Worm (Caenorhabditis elegans) whole organism, L4 larva: ENCODE measurements around the gene str-87.

ENCODE experiments used
- F37D6.2 ChIP-seq: sonication (generic microtip); optimal IDR thresholded peaks from 2 replicates; lab custom pipeline; 2016; ENCODE audit warnings: mild to moderate bottlenecking, missing genetic modification characterization, missing compliant biosample characterization
- F49E8.2 ChIP-seq: sonication (generic microtip); optimal IDR thresholded peaks from 2 replicates; lab custom pipeline; 2016; ENCODE audit warnings: missing compliant biosample characterization, mild to moderate bottlenecking, missing genetic modification characterization, borderline replicate concordance
- R02D3.7 ChIP-seq: fragments of 150-350 bp; sonication (generic microtip); optimal IDR thresholded peaks from 3 replicates; lab custom pipeline; 2014; ENCODE audit warnings: missing biosample characterization, missing genetic modification characterization
- T26A8.4 ChIP-seq: fragments of 200-800 bp; sonication (Bioruptor generic); IDR thresholded peaks from 2 replicates; pipeline ENCODE4 v1.3.6; 2022; ENCODE audit warnings: missing genetic modification characterization, missing compliant biosample characterization
- Y105C5A.15 ChIP-seq: fragments of 200-800 bp; sonication (Bioruptor generic); IDR thresholded peaks from 2 replicates; pipeline ENCODE4 v1.3.6; 2022; ENCODE audit warnings: missing genetic modification characterization, missing compliant biosample characterization
- Y48G9A.11 ChIP-seq: fragments of 200-800 bp; sonication (Bioruptor generic); IDR thresholded peaks from 2 replicates; pipeline ENCODE4 v1.3.6; 2022; ENCODE audit warnings: missing genetic modification reagents, missing genetic modification characterization, missing compliant biosample characterization
- ZK546.5 ChIP-seq, 2 experiments: sonication (generic microtip); optimal IDR thresholded peaks; 2 replicates each; lab custom pipeline; 2017; ENCODE audit warnings: missing biosample characterization in 2 of 2, missing genetic modification characterization in 2 of 2
- aha-1 ChIP-seq: fragments of 150-350 bp; peaks from one replicate; lab custom pipeline; 2014; ENCODE audit warnings: missing biosample characterization, missing genetic modification characterization
- attf-4 ChIP-seq: sonication (generic microtip); optimal IDR thresholded peaks from 3 replicates; lab custom pipeline; 2017; ENCODE audit warnings: missing biosample characterization, missing genetic modification characterization
- ceh-20 ChIP-seq: fragments of 200-800 bp; sonication (Bioruptor generic); IDR thresholded peaks from 2 replicates; pipeline ENCODE4 v1.3.6; 2022; ENCODE audit warnings: missing genetic modification reagents, missing genetic modification characterization, missing compliant biosample characterization
- ceh-32 ChIP-seq: sonication (generic microtip); optimal IDR thresholded peaks from 2 replicates; lab custom pipeline; 2016; ENCODE audit warnings: mild to moderate bottlenecking, missing genetic modification characterization, missing compliant biosample characterization; ENCODE audit not compliant: poor library complexity
- ceh-82 ChIP-seq: sonication (generic microtip); optimal IDR thresholded peaks from 2 replicates; lab custom pipeline; 2017; ENCODE audit warnings: missing biosample characterization, missing genetic modification characterization
- ctbp-1 ChIP-seq: fragments of 200-800 bp; sonication (Bioruptor generic); IDR thresholded peaks from 2 replicates; pipeline ENCODE4 v1.3.6; 2022; ENCODE audit warnings: missing genetic modification reagents, missing genetic modification characterization, missing compliant biosample characterization
- daf-16 ChIP-seq, 3 experiments: sonication (generic microtip); optimal IDR thresholded peaks; 2 replicates each; lab custom pipeline; 2016 to 2017; ENCODE audit warnings: missing genetic modification characterization in 3 of 3, missing genetic modification reagents in 3 of 3, mild to moderate bottlenecking in 2 of 3, missing compliant biosample characterization in 2 of 3, missing biosample characterization in 1 of 3, moderate library complexity in 1 of 3
- daf-19 ChIP-seq: fragments of 200-800 bp; sonication (Bioruptor generic); conservative IDR thresholded peaks from 2 replicates; pipeline ENCODE4 v1.3.6; 2022; ENCODE audit warnings: missing genetic modification characterization, missing compliant biosample characterization
- daf-8 ChIP-seq: fragments of 200-800 bp; sonication (Bioruptor generic); IDR thresholded peaks from 2 replicates; pipeline ENCODE4 v1.3.6; 2022; ENCODE audit warnings: missing genetic modification characterization, missing compliant biosample characterization
- dpl-1 ChIP-seq: fragments of 150-350 bp; optimal IDR thresholded peaks from 2 replicates; lab custom pipeline; 2014; ENCODE audit warnings: missing biosample characterization, missing genetic modification reagents, missing genetic modification characterization
- duxl-1 ChIP-seq: sonication (generic microtip); optimal IDR thresholded peaks from 2 replicates; lab custom pipeline; 2016; ENCODE audit warnings: mild to moderate bottlenecking, missing genetic modification characterization, moderate library complexity, missing compliant biosample characterization; ENCODE audit not compliant: poor library complexity
- dve-1 ChIP-seq: sonication (generic microtip); optimal IDR thresholded peaks from 2 replicates; lab custom pipeline; 2017; ENCODE audit warnings: antibody characterized with exemption, mild to moderate bottlenecking, missing genetic modification characterization, missing compliant biosample characterization; ENCODE audit not compliant: insufficient read depth
- egl-27 ChIP-seq: sonication (generic microtip); optimal IDR thresholded peaks from 3 replicates; lab custom pipeline; 2017; ENCODE audit warnings: missing biosample characterization, missing genetic modification reagents, missing genetic modification characterization
- hlh-30 ChIP-seq: sonication (generic microtip); optimal IDR thresholded peaks from 2 replicates; lab custom pipeline; 2017; ENCODE audit warnings: antibody characterized with exemption, mild to moderate bottlenecking, missing genetic modification characterization, missing compliant biosample characterization; ENCODE audit not compliant: insufficient read depth
- jun-1 ChIP-seq: fragments of 150-350 bp; optimal IDR thresholded peaks from 2 replicates; lab custom pipeline; 2014; ENCODE audit warnings: missing biosample characterization, missing genetic modification reagents, missing genetic modification characterization
- lin-1 ChIP-seq: fragments of 200-800 bp; sonication (Bioruptor generic); IDR thresholded peaks from 2 replicates; pipeline ENCODE4 v1.3.6; 2022; ENCODE audit warnings: missing genetic modification reagents, missing genetic modification characterization, missing compliant biosample characterization
- lin-15B ChIP-seq: fragments of 150-350 bp; sonication (generic microtip); optimal IDR thresholded peaks from 3 replicates; lab custom pipeline; 2014; ENCODE audit warnings: missing biosample characterization, missing genetic modification characterization
- lin-39 ChIP-seq: fragments of 150-350 bp; optimal IDR thresholded peaks from 2 replicates; lab custom pipeline; 2014; ENCODE audit warnings: missing biosample characterization, missing genetic modification reagents, missing genetic modification characterization
- mdl-1 ChIP-seq, 2 experiments: fragments of 150-350 bp in 1 of 2; sonication (generic microtip) in 1 of 2; optimal IDR thresholded peaks; 2 replicates each; lab custom pipeline; 2014 to 2017; ENCODE audit warnings: missing biosample characterization in 2 of 2, missing genetic modification characterization in 2 of 2
- mxl-2 ChIP-seq: fragments of 200-800 bp; sonication (Bioruptor generic); conservative IDR thresholded peaks from 2 replicates; pipeline ENCODE4 v1.3.6; 2022; ENCODE audit warnings: missing genetic modification reagents, missing genetic modification characterization, missing compliant biosample characterization
- nhr-102 ChIP-seq: sonication (generic microtip); optimal IDR thresholded peaks from 2 replicates; lab custom pipeline; 2016; ENCODE audit warnings: mild to moderate bottlenecking, missing genetic modification characterization, moderate library complexity, missing compliant biosample characterization
- nhr-28 ChIP-seq: fragments of 150-350 bp; optimal IDR thresholded peaks from 2 replicates; lab custom pipeline; 2014; ENCODE audit warnings: missing biosample characterization, missing genetic modification characterization
- nhr-41 ChIP-seq: fragments of 200-800 bp; sonication (Bioruptor generic); IDR thresholded peaks from 2 replicates; pipeline ENCODE4 v1.3.6; 2022; ENCODE audit warnings: missing genetic modification reagents, missing genetic modification characterization, missing compliant biosample characterization
- nhr-77 ChIP-seq: fragments of 150-350 bp; optimal IDR thresholded peaks from 2 replicates; lab custom pipeline; 2014; ENCODE audit warnings: missing biosample characterization, missing genetic modification characterization
- pha-4 ChIP-seq, 2 experiments: fragments of 150-350 bp in 1 of 2; fragments of 200-800 bp in 1 of 2; sonication (Bioruptor generic) in 1 of 2; IDR thresholded peaks in 1 of 2; optimal IDR thresholded peaks in 1 of 2; 2 replicates each; pipeline versions ENCODE4 v1.3.6 to Lab custom; 2014 to 2022; ENCODE audit warnings: missing genetic modification characterization in 2 of 2, missing genetic modification reagents in 2 of 2, missing biosample characterization in 1 of 2, missing compliant biosample characterization in 1 of 2
- skn-1 ChIP-seq: fragments of 150-350 bp; optimal IDR thresholded peaks from 2 replicates; lab custom pipeline; 2014; ENCODE audit warnings: missing biosample characterization, missing genetic modification characterization
- snpc-1.2 ChIP-seq: fragments of 200-800 bp; sonication (Bioruptor generic); IDR thresholded peaks from 2 replicates; pipeline ENCODE4 v1.3.6; 2022; ENCODE audit warnings: missing genetic modification reagents, missing genetic modification characterization, missing compliant biosample characterization
- unc-62 ChIP-seq, 3 experiments: fragments of 150-350 bp in 1 of 3; sonication (generic microtip); optimal IDR thresholded peaks in 2 of 3; peaks in 1 of 3; 1 replicate in 1 of 3; 2 replicates in 2 of 3; lab custom pipeline; 2014 to 2017; ENCODE audit warnings: missing biosample characterization in 3 of 3, missing genetic modification characterization in 3 of 3, missing genetic modification reagents in 3 of 3, missing genotype in 1 of 3
- vab-7 ChIP-seq: fragments of 200-800 bp; sonication (Bioruptor generic); IDR thresholded peaks from 2 replicates; pipeline ENCODE4 v1.3.6; 2022; ENCODE audit warnings: missing genetic modification reagents, missing genetic modification characterization, missing compliant biosample characterization
- zip-11 ChIP-seq: fragments of 200-800 bp; sonication (Bioruptor generic); IDR thresholded peaks from 2 replicates; pipeline ENCODE4 v1.3.6; 2022; ENCODE audit warnings: missing genetic modification characterization, missing compliant biosample characterization
- zip-2 ChIP-seq: fragments of 150-350 bp; optimal IDR thresholded peaks from 2 replicates; lab custom pipeline; 2014; ENCODE audit warnings: missing biosample characterization, missing genetic modification characterization
- ztf-7 ChIP-seq: fragments of 150-350 bp; optimal IDR thresholded peaks from 2 replicates; lab custom pipeline; 2014; ENCODE audit warnings: missing biosample characterization, missing genetic modification characterization

str-87 gene

DNA sequence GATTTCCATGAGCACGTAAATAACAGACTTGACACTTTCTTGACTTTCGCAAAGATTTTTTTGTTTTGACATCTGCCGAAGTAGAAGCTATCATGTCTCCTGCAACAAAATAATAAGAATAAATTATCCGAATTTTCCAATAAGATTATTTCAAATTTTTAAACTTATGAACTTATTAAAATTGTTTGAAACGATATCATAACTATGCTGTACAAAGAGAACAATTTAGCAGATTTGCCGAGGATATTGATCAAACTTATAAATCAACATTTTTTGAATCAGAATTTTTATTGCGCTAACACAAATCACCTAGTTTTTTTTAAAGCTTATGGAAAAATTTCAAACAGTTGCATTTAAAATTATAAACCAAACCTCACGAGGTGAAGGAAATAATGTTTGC lies 15.7 kb downstream of the str-87 start, which contains the start of gene nhr-195:
Gene nhr-195 (minus strand): TSS at position 101 of the 400 bp plus-strand sequence.
- TF ChIP-seq ZK546.5 (tag; optimal IDR thresholded peaks at IDR 0.05; lab: Kevin White, UChicago) (no peak), lin-39 (tag; lab: Kevin White, UChicago) (no peak)
- TF ChIP-seq, all 104 proteins: peak for 0

DNA sequence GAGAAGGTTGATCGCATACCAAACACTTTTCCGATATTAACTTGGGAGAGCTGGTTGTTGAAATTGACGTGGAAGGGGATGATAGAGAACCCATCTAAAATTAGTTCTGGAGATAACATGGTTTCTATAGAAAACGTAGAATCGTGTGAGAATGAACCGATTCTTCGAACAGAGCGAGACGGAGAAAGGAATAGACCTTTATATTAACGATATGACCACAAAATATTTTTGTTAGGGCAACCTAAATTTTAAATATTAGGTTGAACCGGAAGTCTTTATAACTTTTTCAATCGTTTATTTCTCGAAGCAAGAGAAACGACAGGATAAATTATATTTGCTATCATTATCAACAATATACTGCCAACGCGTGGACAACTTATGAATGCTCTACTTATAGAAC lies 21.9 kb downstream of the str-87 start, which contains the start of gene nhr-219:
Gene nhr-219 (minus strand): TSS at position 101 of the 400 bp plus-strand sequence.
- TF ChIP-seq T26A8.4 (GFP tag; lab: Robert Waterston, UW) (no peak), nhr-28 (tag; lab: Kevin White, UChicago) (no peak), unc-62 (GFP tag; optimal IDR thresholded peaks at IDR 0.05 in 1 of 2; lab: Kevin White, UChicago) (peak in 1 of 2 experiments; percentile 28), unc-62 (tag; optimal IDR thresholded peaks at IDR 0.05; lab: Kevin White, UChicago) (no peak), ctbp-1 (GFP tag; lab: Robert Waterston, UW) (no peak), zip-11 (GFP tag; lab: Robert Waterston, UW) (no peak)

- TF ChIP-seq daf-16 (GFP tag; optimal IDR thresholded peaks at IDR 0.05; lab: Kevin White, UChicago) = no peak
- peak; percentile 8 for TF ChIP-seq daf-16 (tag; optimal IDR thresholded peaks at IDR 0.05; lab: Kevin White, UChicago)
- TF ChIP-seq unc-62 (GFP tag; optimal IDR thresholded peaks at IDR 0.05 in 1 of 2; lab: Kevin White, UChicago) = no peak
- no peak for TF ChIP-seq unc-62 (tag; optimal IDR thresholded peaks at IDR 0.05; lab: Kevin White, UChicago)
- TF ChIP-seq egl-27 (tag; lab: Kevin White, UChicago) = no peak
- TF ChIP-seq lin-39 (tag; lab: Kevin White, UChicago) = no peak
- TF ChIP-seq Y48G9A.11 (GFP tag; lab: Robert Waterston, UW) = no peak
- TF ChIP-seq dpl-1 (GFP tag; lab: Kevin White, UChicago) = no peak
- TF ChIP-seq skn-1 (tag; lab: Kevin White, UChicago) = no peak
- TF ChIP-seq pha-4 (GFP tag; IDR thresholded peaks at IDR 0.05; lab: Robert Waterston, UW) = no peak
- no peak for TF ChIP-seq pha-4 (tag; optimal IDR thresholded peaks at IDR 0.05; lab: Kevin White, UChicago)
- TF ChIP-seq hlh-30 (tag; lab: Kevin White, UChicago) = peak; percentile 46
- TF ChIP-seq aha-1 (tag; lab: Kevin White, UChicago) = peak; percentile 76
- TF ChIP-seq F37D6.2 (tag; lab: Kevin White, UChicago) = no peak
- TF ChIP-seq jun-1 (tag; lab: Kevin White, UChicago) = no peak
- no peak for TF ChIP-seq R02D3.7 (tag; lab: Kevin White, UChicago)
- TF ChIP-seq dve-1 (tag; lab: Kevin White, UChicago) = no peak
Observed at ce11 chrV:8964055-8964758, 23.8 kb downstream of the str-87 start, which contains the start of gene nhr-44. Gene nhr-44 (minus strand): TSS chrV:8964105.

DNA sequence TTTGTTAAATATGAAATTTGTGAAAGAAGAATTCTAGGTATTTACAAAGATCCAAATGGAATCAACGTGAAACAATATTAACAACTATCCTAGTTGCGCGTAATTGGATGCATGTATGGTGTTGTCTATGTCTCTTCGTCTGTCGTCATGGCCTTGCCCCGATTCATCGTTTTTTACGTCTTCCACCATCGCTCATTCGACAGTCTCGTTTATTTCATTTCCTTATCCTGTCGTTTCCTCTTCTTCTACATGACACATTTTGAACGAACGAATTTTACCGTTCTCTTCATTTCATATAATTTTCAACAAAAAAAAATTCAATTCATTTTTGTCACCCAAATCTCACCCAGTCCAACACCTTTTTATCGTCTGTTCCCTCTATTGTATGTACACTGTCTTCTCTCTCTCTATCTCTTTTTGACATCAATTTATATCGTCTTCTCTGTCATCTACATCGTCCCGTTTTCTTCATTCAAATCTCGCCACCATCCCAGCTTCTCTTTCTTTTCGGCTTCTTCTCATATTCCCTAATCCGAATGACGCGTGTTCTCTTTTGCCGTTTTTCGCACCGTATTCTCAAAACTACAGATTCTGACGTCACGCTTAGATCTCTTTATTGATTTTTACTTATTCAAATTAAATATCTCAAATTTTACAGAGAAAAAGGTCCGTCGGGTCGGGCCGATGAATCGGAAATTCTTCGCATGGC lies 31.5 kb downstream of the str-87 start, which contains the start of gene ttc-17:
Gene ttc-17 (plus strand): TSS at position 659 of the 709 bp plus-strand sequence.
- TF ChIP-seq unc-62 (GFP tag; optimal IDR thresholded peaks at IDR 0.05 in 1 of 2; lab: Kevin White, UChicago) (peak in 1 of 2 experiments; percentile 16), unc-62 (tag; optimal IDR thresholded peaks at IDR 0.05; lab: Kevin White, UChicago) (no peak), mxl-2 (no peak), ceh-82 (tag; lab: Kevin White, UChicago) (no peak), daf-8 (GFP tag; lab: Robert Waterston, UW) (no peak), F49E8.2 (tag; lab: Kevin White, UChicago) (no peak), nhr-41 (GFP tag; lab: Robert Waterston, UW) (no peak), duxl-1 (tag; lab: Kevin White, UChicago) (no peak), zip-2 (tag; lab: Kevin White, UChicago) (no peak), F37D6.2 (tag; lab: Kevin White, UChicago) (no peak), ceh-20 (GFP tag; lab: Robert Waterston, UW) (no peak), vab-7 (GFP tag; lab: Robert Waterston, UW) (no peak), hlh-30 (tag; lab: Kevin White, UChicago) (peak; percentile 26), attf-4 (tag; lab: Kevin White, UChicago) (no peak), R02D3.7 (tag; lab: Kevin White, UChicago) (no peak), ceh-32 (tag; lab: Kevin White, UChicago) (no peak), Y105C5A.15 (GFP tag; lab: Robert Waterston, UW) (no peak), mdl-1 (tag; optimal IDR thresholded peaks at IDR 0.05; lab: Kevin White, UChicago) (no peak), snpc-1.2 (GFP tag; lab: Robert Waterston, UW) (0 out of 2 replicates have a peak, but pooled peaks have one; percentile 29), daf-19 (GFP tag; lab: Robert Waterston, UW) (no peak), lin-1 (GFP tag; lab: Robert Waterston, UW) (no peak), nhr-102 (tag; lab: Kevin White, UChicago) (no peak), nhr-77 (tag; lab: Kevin White, UChicago) (no peak), lin-15B (tag; lab: Kevin White, UChicago) (no peak), ztf-7 (tag; lab: Kevin White, UChicago) (no peak)
